Worm (Caenorhabditis elegans): ENCODE data around the gene unc-32.

ce11 chrIII:8956146-8956646 is 50.8 kb downstream of the unc-32 start, which contains the start of the genes ZK643.5 and ZK643.2:
- TF ChIP-seq daf-12 (tag; optimal IDR thresholded peaks at IDR 0.05) = no peak
- no peak for TF ChIP-seq ztf-4 (tag; optimal IDR thresholded peaks at IDR 0.05)
